Fruit fly (Drosophila melanogaster): ENCODE results near the gene loco.

The loco gene

DNA sequence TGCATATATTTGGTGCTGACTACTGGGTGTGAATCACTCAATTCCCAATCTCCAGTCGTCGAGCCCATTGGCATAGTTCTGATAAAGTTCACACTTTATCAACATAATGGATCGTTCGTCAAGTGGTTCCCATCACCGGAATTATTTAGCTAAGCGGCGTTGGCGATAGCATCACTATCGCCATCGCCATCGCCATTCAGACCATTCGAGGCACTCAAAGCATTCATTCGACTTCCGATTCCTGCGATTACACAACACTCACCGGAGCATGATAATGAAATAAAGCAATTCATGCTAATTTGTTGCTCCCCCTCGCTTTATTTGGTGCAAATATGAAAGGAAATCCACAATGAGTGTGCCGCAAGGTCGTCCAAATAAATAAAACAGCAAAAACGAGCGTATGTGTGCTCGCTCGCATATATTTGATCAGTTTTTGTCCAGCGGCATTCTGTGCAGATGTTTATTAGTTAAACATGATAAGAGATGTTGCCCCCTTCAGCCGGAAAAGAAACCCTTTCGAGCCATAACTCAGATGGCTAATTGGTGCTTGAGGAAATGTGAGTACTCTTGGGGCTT lies 43.8 kb downstream of the loco start (continued):
- peak; percentile 95 for TF ChIP-seq exex (tag; optimal IDR thresholded peaks at IDR 0.05)
- TF ChIP-seq mirr (GFP tag; optimal IDR thresholded peaks at IDR 0.05) = peak; percentile 62
- TF ChIP-seq lab (GFP tag; optimal IDR thresholded peaks at IDR 0.05) = peak; percentile 68
- no peak for TF ChIP-seq CG4617 (GFP tag; optimal IDR thresholded peaks at IDR 0.05; ENCODE audit: borderline replicate concordance)
- TF ChIP-seq trem (tag; optimal IDR thresholded peaks at IDR 0.05) = no peak
- TF ChIP-seq Hr39 (optimal IDR thresholded peaks at IDR 0.05) = no peak
- TF ChIP-seq HmgZ (tag; optimal IDR thresholded peaks at IDR 0.05) = peak; percentile 30
- peak; percentile 10 for TF ChIP-seq CG2678 (tag; optimal IDR thresholded peaks at IDR 0.05)
- no peak for TF ChIP-seq emc (GFP tag; optimal IDR thresholded peaks at IDR 0.05)
- 0 out of 4 replicates have a peak, but pooled peaks have one; percentile 13 for TF ChIP-seq chinmo (GFP tag; IDR thresholded peaks at IDR 0.05; ENCODE audit: partially characterized antibody)
- TF ChIP-seq amos (GFP tag; IDR thresholded peaks at IDR 0.05; ENCODE audit: partially characterized antibody) = no peak
- 0 out of 3 replicates have a peak, but pooled peaks have one; percentile 15 for TF ChIP-seq CG2199 (GFP tag; IDR thresholded peaks at IDR 0.05)

DNA sequence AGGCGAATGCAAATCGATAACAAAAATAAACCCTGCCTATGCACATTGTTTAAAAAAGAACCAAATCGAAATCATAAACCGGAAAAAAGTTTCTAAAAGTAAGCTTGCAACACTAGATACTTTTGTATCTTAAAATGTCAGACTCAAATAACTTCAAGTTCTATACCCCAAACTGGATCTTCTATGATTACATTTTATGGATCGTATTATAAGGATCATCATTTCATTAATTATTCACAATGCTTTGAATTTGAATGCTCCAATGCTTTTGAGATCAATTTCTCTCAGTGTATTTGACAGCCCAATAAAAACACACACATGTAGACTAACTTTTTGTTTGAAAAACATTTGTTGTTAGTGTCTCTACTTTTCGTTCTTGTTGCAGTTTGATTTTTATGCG lies 44.9 kb downstream of the loco start:
- TF ChIP-seq Drgx (GFP tag; IDR thresholded peaks at IDR 0.05) (0 out of 2 replicates have a peak, but pooled peaks have one; percentile 59), gem (tag; optimal IDR thresholded peaks at IDR 0.05) (peak; percentile 19), chif (GFP tag; optimal IDR thresholded peaks at IDR 0.05) (no peak), Tbp (GFP tag; optimal IDR thresholded peaks at IDR 0.05) (no peak), az2 (GFP tag; optimal IDR thresholded peaks at IDR 0.05) (no peak), Hr51 (GFP tag; optimal IDR thresholded peaks at IDR 0.05) (no peak)

DNA sequence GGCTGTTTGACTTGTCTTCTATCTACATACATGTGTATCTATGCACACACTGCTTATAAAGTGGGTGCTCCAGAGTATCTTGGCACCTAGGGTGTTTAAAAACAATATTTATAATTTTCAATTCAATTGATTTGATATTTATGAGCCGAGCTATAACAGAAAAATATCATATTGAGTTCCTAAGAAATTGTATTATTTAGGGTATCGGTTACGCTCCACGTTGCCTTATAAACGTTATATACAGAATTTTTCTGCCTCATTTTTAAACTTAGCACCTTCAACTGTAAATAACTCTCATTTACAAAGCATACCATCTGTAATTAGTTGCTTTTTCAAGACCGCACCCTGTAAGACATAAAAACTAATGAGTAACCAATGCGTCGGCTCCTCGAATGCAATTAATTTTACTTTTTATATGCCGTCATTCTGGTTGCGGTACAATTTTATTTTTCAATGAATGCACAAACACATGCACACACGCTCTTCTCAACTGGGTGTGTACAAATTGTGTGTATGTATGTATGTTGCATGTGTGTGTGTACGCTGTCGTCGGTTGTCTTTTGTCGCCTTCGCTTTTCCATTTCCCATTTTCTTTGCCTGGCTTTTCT lies 48.4 kb downstream of the loco start:
- TF ChIP-seq CG14441 (GFP tag; IDR thresholded peaks at IDR 0.05) (0 out of 2 replicates have a peak, but pooled peaks have one; percentile 28), CG4404 (GFP tag; IDR thresholded peaks at IDR 0.05) (no peak), h (optimal IDR thresholded peaks at IDR 0.05) (no peak), wek (GFP tag; optimal IDR thresholded peaks at IDR 0.05) (peak; percentile 40), zen (tag; optimal IDR thresholded peaks at IDR 0.05) (no peak), Doc3 (GFP tag; IDR thresholded peaks at IDR 0.05; ENCODE audit: partially characterized antibody) (no peak), repo (GFP tag; optimal IDR thresholded peaks at IDR 0.05) (no peak), CG2129 (GFP tag; IDR thresholded peaks at IDR 0.05; ENCODE audit: partially characterized antibody) (no peak), lab (GFP tag; optimal IDR thresholded peaks at IDR 0.05) (peak; percentile 26), crp (GFP tag; optimal IDR thresholded peaks at IDR 0.05) (no peak), usp (GFP tag; optimal IDR thresholded peaks at IDR 0.05) (no peak), Sox100B (GFP tag; optimal IDR thresholded peaks at IDR 0.05) (peak; percentile 81), CG15011 (GFP tag; optimal IDR thresholded peaks at IDR 0.05) (peak; percentile 35), Abd-B (GFP tag; optimal IDR thresholded peaks at IDR 0.05) (peak; percentile 64), CoRest (tag; optimal IDR thresholded peaks at IDR 0.05) (peak; percentile 72), H2.0 (GFP tag; IDR thresholded peaks at IDR 0.05) (no peak), Atf3 (GFP tag; optimal IDR thresholded peaks at IDR 0.05) (peak; percentile 47), CG12659 (GFP tag; optimal IDR thresholded peaks at IDR 0.05) (peak; percentile 60), nmo (GFP tag; optimal IDR thresholded peaks at IDR 0.05) (peak; percentile 86), Dfd (GFP tag; optimal IDR thresholded peaks at IDR 0.05) (no peak), CG7963 (GFP tag; IDR thresholded peaks at IDR 0.05; ENCODE audit: partially characterized antibody) (no peak), CG31224 (GFP tag; IDR thresholded peaks at IDR 0.05) (no peak), Nf-YC (tag; optimal IDR thresholded peaks at IDR 0.05) (no peak), pnt (GFP tag; optimal IDR thresholded peaks at IDR 0.05) (peak; percentile 32), CG16863 (GFP tag; optimal IDR thresholded peaks at IDR 0.05) (peak; percentile 56), fru (optimal IDR thresholded peaks at IDR 0.05) (no peak), CG2678 (tag; optimal IDR thresholded peaks at IDR 0.05) (peak; percentile 66), Aef1 (GFP tag; IDR thresholded peaks at IDR 0.05) (no peak), CG15514 (GFP tag; optimal IDR thresholded peaks at IDR 0.05) (no peak), slp2 (GFP tag; optimal IDR thresholded peaks at IDR 0.05) (peak; percentile 45), danr (GFP tag; IDR thresholded peaks at IDR 0.05) (no peak)
